Fruit fly (Drosophila melanogaster) whole organism, prepupa: ENCODE measurements around the gene CG14050.

Experiments
- CG11902 ChIP-seq: fragments of 200-800 bp; sonication (Bioruptor generic); optimal IDR thresholded peaks from 3 replicates; lab custom pipeline; 2016; ENCODE audit warnings: missing biosample characterization, missing genetic modification characterization
- CG6276 ChIP-seq: fragments of 200-800 bp; sonication (Bioruptor generic); optimal IDR thresholded peaks from 2 replicates; lab custom pipeline; 2017; ENCODE audit warnings: missing biosample characterization, mild to moderate bottlenecking, missing genetic modification characterization
- Eip78C ChIP-seq: fragments of 200-800 bp; sonication (Bioruptor generic); peaks from one replicate; lab custom pipeline; 2016; ENCODE audit warnings: missing biosample characterization, missing genetic modification characterization
- Ets96B ChIP-seq: fragments of 200-800 bp; optimal IDR thresholded peaks from 2 replicates; lab custom pipeline; 2019; ENCODE audit warnings: missing biosample characterization, mild to moderate bottlenecking, missing genetic modification characterization, moderate library complexity
- Sox14 ChIP-seq: fragments of 200-800 bp; sonication (Bioruptor generic); optimal IDR thresholded peaks from 3 replicates; lab custom pipeline; 2016; ENCODE audit warnings: missing biosample characterization, missing genetic modification characterization
- eg ChIP-seq: fragments of 200-800 bp; sonication (Bioruptor generic); IDR thresholded peaks from 3 replicates; pipeline ENCODE4 v1.3.6; 2022; ENCODE audit warnings: missing biosample characterization, missing genetic modification characterization
- fd59A ChIP-seq: fragments of 200-800 bp; sonication (Bioruptor generic); optimal IDR thresholded peaks from 2 replicates; lab custom pipeline; 2017; ENCODE audit warnings: missing biosample characterization, mild to moderate bottlenecking, missing genetic modification characterization, missing genetic modification reagents
- ss ChIP-seq, 2 experiments: fragments of 200-800 bp; sonication (Bioruptor generic); optimal IDR thresholded peaks; 2 replicates in 1 of 2; 3 replicates in 1 of 2; lab custom pipeline; 2017 to 2018; ENCODE audit warnings: mild to moderate bottlenecking in 2 of 2, missing biosample characterization in 2 of 2, missing genetic modification characterization in 2 of 2, moderate library complexity in 1 of 2
- vri ChIP-seq: fragments of 200-800 bp; sonication (Bioruptor generic); optimal IDR thresholded peaks from 3 replicates; lab custom pipeline; 2016; ENCODE audit warnings: missing biosample characterization, mild to moderate bottlenecking, missing genetic modification characterization

DNA sequence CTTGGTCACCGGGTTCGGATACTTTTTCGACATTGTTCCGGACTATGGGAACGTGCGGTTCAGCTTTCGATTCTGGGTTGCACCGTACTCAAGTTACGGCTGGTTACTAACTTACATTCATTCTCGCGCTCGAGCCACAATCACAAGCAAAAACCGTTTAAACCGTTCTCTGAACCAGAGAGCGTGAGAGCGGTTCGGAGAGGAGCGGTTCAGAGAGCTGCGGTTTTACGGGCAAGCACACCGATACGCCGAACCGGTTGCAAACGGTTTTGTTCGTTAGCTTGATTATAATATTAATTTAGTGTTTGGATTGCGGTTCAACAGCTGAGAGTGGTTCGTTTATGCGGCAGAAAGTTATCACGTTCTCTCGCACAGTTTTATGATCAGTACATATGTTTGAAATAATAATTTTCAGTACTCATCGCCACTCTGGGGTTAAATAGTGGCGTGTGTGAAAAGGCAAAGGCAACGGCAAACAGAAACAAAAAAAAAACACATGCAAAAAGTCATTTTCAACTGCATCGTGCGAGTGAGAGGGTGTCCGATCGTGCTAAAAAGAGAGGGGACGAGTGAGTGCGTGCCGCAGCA lies at the start of gene CG14050:
- TF ChIP-seq Sox14 (GFP tag; lab: Kevin White, UChicago) (no peak), Ets96B (tag; lab: Kevin White, UChicago) (no peak), eg (GFP tag; lab: Robert Waterston, UW) (no peak), CG6276 (GFP tag; lab: Kevin White, UChicago) (no peak), Eip78C (GFP tag; lab: Kevin White, UChicago) (peak; percentile 18), ss (GFP tag; optimal IDR thresholded peaks at IDR 0.05; lab: Kevin White, UChicago) (peak in 1 of 2 experiments; percentile 47), vri (GFP tag; lab: Kevin White, UChicago) (no peak), CG11902 (GFP tag; lab: Kevin White, UChicago) (no peak), fd59A (GFP tag; lab: Kevin White, UChicago) (no peak)
